Worm (Caenorhabditis elegans): ENCODE data around the gene arl-1.

The arl-1 gene

ce11 chrII:8631766-8632165 lies 50.0 kb downstream of the arl-1 start:
- TF ChIP-seq cog-1 (tag; optimal IDR thresholded peaks at IDR 0.05) (no peak), med-1 (GFP tag; optimal IDR thresholded peaks at IDR 0.05; ENCODE audit: insufficient read depth) (no peak), ztf-29 (GFP tag; IDR thresholded peaks at IDR 0.05) (no peak), T22C8.4 (GFP tag; IDR thresholded peaks at IDR 0.05) (no peak), klf-2 (GFP tag; conservative IDR thresholded peaks at IDR 0.05) (no peak), tab-1 (GFP tag; IDR thresholded peaks at IDR 0.05) (no peak), ref-1 (GFP tag; conservative IDR thresholded peaks at IDR 0.05) (no peak), ztf-23 (GFP tag; IDR thresholded peaks at IDR 0.05) (no peak), flt-1 (GFP tag; IDR thresholded peaks at IDR 0.05) (no peak)

All from whole organism, midembryonic.